Worm (Caenorhabditis elegans) whole organism, L4 larva: ENCODE data around the gene ZK418.13.

Experiments
- F10B5.3 ChIP-seq: sonication (generic microtip); optimal IDR thresholded peaks from 2 replicates; lab custom pipeline; 2016; ENCODE audit warnings: mild to moderate bottlenecking, missing genetic modification characterization, missing compliant biosample characterization
- Y5F2A.4 ChIP-seq: fragments of 200-800 bp; sonication (Bioruptor generic); optimal IDR thresholded peaks from 2 replicates; lab custom pipeline; 2018; ENCODE audit warnings: mild to moderate bottlenecking, missing genetic modification characterization, missing compliant biosample characterization
- aha-1 ChIP-seq: fragments of 150-350 bp; peaks from one replicate; lab custom pipeline; 2014; ENCODE audit warnings: missing biosample characterization, missing genetic modification characterization
- aly-2 ChIP-seq: sonication (generic microtip); optimal IDR thresholded peaks from 2 replicates; lab custom pipeline; 2018; ENCODE audit warnings: missing biosample characterization, missing genetic modification characterization
- arid-1 ChIP-seq: fragments of 200-800 bp; sonication (Bioruptor generic); conservative IDR thresholded peaks from 2 replicates; pipeline ENCODE4 v1.3.6; 2022; ENCODE audit warnings: missing genetic modification reagents, missing genetic modification characterization, missing compliant biosample characterization
- ceh-32 ChIP-seq: sonication (generic microtip); optimal IDR thresholded peaks from 2 replicates; lab custom pipeline; 2016; ENCODE audit warnings: mild to moderate bottlenecking, missing genetic modification characterization, missing compliant biosample characterization; ENCODE audit not compliant: poor library complexity
- cey-2 ChIP-seq: sonication (generic microtip); optimal IDR thresholded peaks from 3 replicates; lab custom pipeline; 2017; ENCODE audit warnings: missing genetic modification characterization, mild to moderate bottlenecking, missing compliant biosample characterization, antibody characterized with exemption, borderline replicate concordance; ENCODE audit not compliant: insufficient read depth
- daf-16 ChIP-seq, 3 experiments: sonication (generic microtip); optimal IDR thresholded peaks; 2 replicates each; lab custom pipeline; 2016 to 2017; ENCODE audit warnings: missing genetic modification characterization in 3 of 3, missing genetic modification reagents in 3 of 3, mild to moderate bottlenecking in 2 of 3, missing compliant biosample characterization in 2 of 3, missing biosample characterization in 1 of 3, moderate library complexity in 1 of 3
- daf-19 ChIP-seq: fragments of 200-800 bp; sonication (Bioruptor generic); conservative IDR thresholded peaks from 2 replicates; pipeline ENCODE4 v1.3.6; 2022; ENCODE audit warnings: missing genetic modification characterization, missing compliant biosample characterization
- daf-8 ChIP-seq: fragments of 200-800 bp; sonication (Bioruptor generic); IDR thresholded peaks from 2 replicates; pipeline ENCODE4 v1.3.6; 2022; ENCODE audit warnings: missing genetic modification characterization, missing compliant biosample characterization
- dpl-1 ChIP-seq: fragments of 150-350 bp; optimal IDR thresholded peaks from 2 replicates; lab custom pipeline; 2014; ENCODE audit warnings: missing biosample characterization, missing genetic modification reagents, missing genetic modification characterization
- dve-1 ChIP-seq: sonication (generic microtip); optimal IDR thresholded peaks from 2 replicates; lab custom pipeline; 2017; ENCODE audit warnings: antibody characterized with exemption, mild to moderate bottlenecking, missing genetic modification characterization, missing compliant biosample characterization; ENCODE audit not compliant: insufficient read depth
- egl-27 ChIP-seq: sonication (generic microtip); optimal IDR thresholded peaks from 3 replicates; lab custom pipeline; 2017; ENCODE audit warnings: missing biosample characterization, missing genetic modification reagents, missing genetic modification characterization
- fkh-10 ChIP-seq: fragments of 150-350 bp; optimal IDR thresholded peaks from 2 replicates; lab custom pipeline; 2014; ENCODE audit warnings: missing biosample characterization, missing genetic modification reagents, missing genetic modification characterization
- fos-1 ChIP-seq: fragments of 150-350 bp; optimal IDR thresholded peaks from 2 replicates; lab custom pipeline; 2014; ENCODE audit warnings: missing biosample characterization, missing genetic modification characterization
- gei-8 ChIP-seq: fragments of 200-800 bp; sonication (Bioruptor generic); optimal IDR thresholded peaks from 2 replicates; lab custom pipeline; 2018; ENCODE audit warnings: mild to moderate bottlenecking, missing genetic modification characterization, missing compliant biosample characterization
- hif-1 ChIP-seq, 2 experiments: sonication (generic microtip); optimal IDR thresholded peaks; 2 replicates each; lab custom pipeline; 2016 to 2017; ENCODE audit warnings: missing compliant biosample characterization in 2 of 2, missing genetic modification characterization in 2 of 2, missing genetic modification reagents in 2 of 2, missing genotype in 2 of 2, mild to moderate bottlenecking in 1 of 2
- hlh-11 ChIP-seq: fragments of 200-800 bp; sonication (Bioruptor generic); optimal IDR thresholded peaks from 2 replicates; lab custom pipeline; 2018; ENCODE audit warnings: mild to moderate bottlenecking, missing genetic modification characterization, missing compliant biosample characterization
- jun-1 ChIP-seq: fragments of 150-350 bp; optimal IDR thresholded peaks from 2 replicates; lab custom pipeline; 2014; ENCODE audit warnings: missing biosample characterization, missing genetic modification reagents, missing genetic modification characterization
- lin-38 ChIP-seq: fragments of 200-800 bp; sonication (Bioruptor generic); IDR thresholded peaks from 2 replicates; pipeline ENCODE4 v1.3.6; 2022; ENCODE audit warnings: missing genetic modification reagents, missing genetic modification characterization, missing compliant biosample characterization
- lsy-2 ChIP-seq, 2 experiments: fragments of 150-350 bp in 1 of 2; sonication (generic microtip) in 1 of 2; optimal IDR thresholded peaks; 2 replicates each; lab custom pipeline; 2014 to 2017; ENCODE audit warnings: missing biosample characterization in 2 of 2, missing genetic modification characterization in 2 of 2
- madf-5 ChIP-seq, 2 experiments: fragments of 200-800 bp; sonication (Bioruptor generic); IDR thresholded peaks; 2 replicates each; pipeline ENCODE4 v1.3.6; 2022; ENCODE audit warnings: missing compliant biosample characterization in 2 of 2, missing genetic modification characterization in 2 of 2
- mdt-29 ChIP-seq: fragments of 200-800 bp; sonication (Bioruptor generic); IDR thresholded peaks from 2 replicates; pipeline ENCODE4 v1.3.6; 2022; ENCODE audit warnings: missing genetic modification reagents, missing genetic modification characterization, missing compliant biosample characterization
- nhr-28 ChIP-seq: fragments of 150-350 bp; optimal IDR thresholded peaks from 2 replicates; lab custom pipeline; 2014; ENCODE audit warnings: missing biosample characterization, missing genetic modification characterization
- nhr-41 ChIP-seq: fragments of 200-800 bp; sonication (Bioruptor generic); IDR thresholded peaks from 2 replicates; pipeline ENCODE4 v1.3.6; 2022; ENCODE audit warnings: missing genetic modification reagents, missing genetic modification characterization, missing compliant biosample characterization
- nhr-77 ChIP-seq: fragments of 150-350 bp; optimal IDR thresholded peaks from 2 replicates; lab custom pipeline; 2014; ENCODE audit warnings: missing biosample characterization, missing genetic modification characterization
- pqm-1 ChIP-seq: sonication (generic microtip); optimal IDR thresholded peaks from 2 replicates; lab custom pipeline; 2017; ENCODE audit warnings: missing biosample characterization, missing genetic modification characterization
- set-16 ChIP-seq: fragments of 200-800 bp; sonication (Bioruptor generic); IDR thresholded peaks from 2 replicates; pipeline ENCODE4 v1.3.6; 2022; ENCODE audit warnings: missing genetic modification reagents, missing genetic modification characterization, missing compliant biosample characterization
- snpc-1.2 ChIP-seq: fragments of 200-800 bp; sonication (Bioruptor generic); IDR thresholded peaks from 2 replicates; pipeline ENCODE4 v1.3.6; 2022; ENCODE audit warnings: missing genetic modification reagents, missing genetic modification characterization, missing compliant biosample characterization
- spr-3 ChIP-seq: fragments of 200-800 bp; sonication (Bioruptor generic); optimal IDR thresholded peaks from 2 replicates; lab custom pipeline; 2018; ENCODE audit warnings: mild to moderate bottlenecking, missing genetic modification characterization, missing compliant biosample characterization
- tag-97 ChIP-seq: fragments of 200-800 bp; sonication (Bioruptor generic); IDR thresholded peaks from 2 replicates; pipeline ENCODE4 v1.3.6; 2022; ENCODE audit warnings: missing genetic modification characterization, missing compliant biosample characterization
- ztf-11 ChIP-seq: fragments of 150-350 bp; optimal IDR thresholded peaks from 2 replicates; lab custom pipeline; 2014; ENCODE audit warnings: missing biosample characterization, missing genetic modification characterization
- ztf-7 ChIP-seq: fragments of 150-350 bp; optimal IDR thresholded peaks from 2 replicates; lab custom pipeline; 2014; ENCODE audit warnings: missing biosample characterization, missing genetic modification characterization

The ZK418.13 gene

DNA sequence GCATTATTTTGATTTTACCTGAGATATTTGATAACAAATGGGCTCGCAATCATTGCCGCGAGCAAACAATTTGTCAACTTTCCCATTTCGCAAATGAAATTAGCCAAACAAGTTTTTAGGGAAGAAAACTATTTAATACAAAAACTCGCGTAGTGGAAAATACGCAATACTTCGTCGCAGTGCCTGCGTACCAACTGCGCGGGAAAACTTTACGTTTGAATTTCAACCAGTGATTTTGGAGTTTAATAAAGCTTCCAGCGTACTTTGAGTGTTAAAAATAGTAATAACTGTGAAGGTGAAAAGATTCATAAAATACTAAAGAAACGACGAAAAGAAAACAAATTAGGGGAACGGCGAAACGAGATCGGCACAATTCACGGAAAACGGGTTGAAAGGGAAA, 8.6 kb upstream of the ZK418.13 start, which contains the start of gene tofu-7:
tofu-7 (minus strand) TSS at position 111 of the 400 bp plus-strand sequence.
- TF ChIP-seq lin-38 (GFP tag; lab: Robert Waterston, UW) (peak; percentile 11; the same call in 1 of the 2 replicates), lsy-2 (tag; optimal IDR thresholded peaks at IDR 0.05; lab: Kevin White, UChicago) (no peak)

DNA sequence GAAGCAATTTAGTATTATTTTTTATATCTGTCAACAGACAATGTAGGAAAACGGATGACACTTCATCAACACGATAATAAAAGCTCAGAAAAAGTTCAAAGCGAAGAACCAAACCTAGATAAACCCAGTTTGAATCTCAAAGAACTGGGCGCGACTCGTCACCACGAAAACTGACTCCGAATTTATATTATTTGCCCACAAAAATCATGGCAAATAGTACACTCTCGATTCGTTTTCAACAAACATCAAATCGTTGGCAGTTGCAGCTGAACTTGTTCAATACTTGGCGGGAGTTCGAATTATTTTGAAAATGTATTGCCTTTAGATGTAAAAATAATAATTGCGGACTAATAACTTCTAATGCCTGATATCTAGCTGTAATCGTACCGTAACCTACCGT, 6.8 kb upstream of the ZK418.13 start:
- TF ChIP-seq cey-2 (tag; lab: Kevin White, UChicago) = no peak
- TF ChIP-seq madf-5 (GFP tag; IDR thresholded peaks at IDR 0.05; lab: Robert Waterston, UW) = no peak
- TF ChIP-seq dve-1 = no peak
- TF ChIP-seq ztf-7 (tag; lab: Kevin White, UChicago) = no peak
- no peak for TF ChIP-seq arid-1
- no peak for TF ChIP-seq snpc-1.2 (GFP tag; lab: Robert Waterston, UW)
- TF ChIP-seq set-16 (GFP tag; lab: Robert Waterston, UW) = no peak
- TF ChIP-seq ztf-11 (tag; lab: Kevin White, UChicago) = no peak
- no peak for TF ChIP-seq aly-2
- no peak for TF ChIP-seq ceh-32 (tag; lab: Kevin White, UChicago)
- TF ChIP-seq jun-1 (tag; lab: Kevin White, UChicago) = no peak
- no peak for TF ChIP-seq hlh-11 (tag; lab: Kevin White, UChicago)
- TF ChIP-seq egl-27 (tag; lab: Kevin White, UChicago) = no peak
- no peak for TF ChIP-seq F10B5.3 (tag; lab: Kevin White, UChicago)

DNA sequence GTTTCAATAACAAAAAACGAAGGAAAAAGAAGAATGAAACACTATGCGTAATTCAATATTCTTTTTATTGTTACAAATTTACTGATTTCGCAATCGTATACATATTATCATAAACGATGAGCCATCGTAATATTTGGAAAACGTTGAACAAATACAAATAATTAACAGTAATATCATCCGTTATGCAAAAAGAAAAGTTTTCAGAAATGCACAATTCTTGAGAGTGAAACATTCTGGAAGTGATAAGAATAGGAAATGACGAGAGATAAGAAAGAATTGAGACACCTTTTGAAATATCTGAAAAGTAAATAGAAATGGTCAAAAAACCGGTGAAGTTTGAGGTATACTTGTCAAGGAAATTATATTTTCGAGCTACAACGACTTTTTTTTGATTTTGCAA, 5.2 kb upstream of the ZK418.13 start:
- TF ChIP-seq mdt-29 = no peak
- no peak for TF ChIP-seq daf-16 (GFP tag; optimal IDR thresholded peaks at IDR 0.05; lab: Kevin White, UChicago)
- TF ChIP-seq daf-16 (tag; optimal IDR thresholded peaks at IDR 0.05; lab: Kevin White, UChicago) = peak; percentile 33
- no peak for TF ChIP-seq tag-97 (GFP tag; lab: Robert Waterston, UW)
- TF ChIP-seq aha-1 (tag; lab: Kevin White, UChicago) = no peak
- TF ChIP-seq hif-1 (tag; optimal IDR thresholded peaks at IDR 0.05; lab: Kevin White, UChicago) = no peak
- TF ChIP-seq ztf-7 (tag; lab: Kevin White, UChicago) = peak; percentile 6
- TF ChIP-seq spr-3 (GFP tag; lab: Kevin White, UChicago) = no peak
- peak; percentile 33 for TF ChIP-seq nhr-28 (tag; lab: Kevin White, UChicago)
- TF ChIP-seq nhr-77 (tag; lab: Kevin White, UChicago) = peak; percentile 10
- TF ChIP-seq set-16 (GFP tag; lab: Robert Waterston, UW) = no peak
- no peak for TF ChIP-seq Y5F2A.4 (GFP tag; lab: Kevin White, UChicago)
- TF ChIP-seq pqm-1 (tag; lab: Kevin White, UChicago) = peak; percentile 65
- TF ChIP-seq daf-8 (GFP tag; lab: Robert Waterston, UW) = no peak
- TF ChIP-seq jun-1 (tag; lab: Kevin White, UChicago) = no peak
- no peak for TF ChIP-seq egl-27 (tag; lab: Kevin White, UChicago)
- TF ChIP-seq fos-1 (tag; lab: Kevin White, UChicago) = no peak
- TF ChIP-seq, all 104 proteins: peak for 5

DNA sequence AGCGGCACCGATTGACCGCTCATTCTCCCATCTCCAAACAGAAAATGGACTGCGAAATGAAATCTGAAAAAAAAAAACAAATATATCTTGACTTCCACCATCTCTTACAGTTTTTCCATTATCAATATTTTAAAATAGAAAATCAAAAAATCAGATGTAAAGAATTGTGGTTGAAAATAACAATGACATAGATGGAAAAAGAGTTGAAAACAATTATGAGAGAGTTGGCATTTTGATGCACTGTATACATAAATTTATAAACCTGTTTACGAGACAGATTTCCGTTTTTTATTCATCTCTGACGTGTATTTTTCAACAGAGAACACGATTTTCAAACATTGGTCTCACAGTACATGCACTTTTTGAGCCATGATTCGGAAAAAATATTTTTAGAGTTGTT, 4.4 kb upstream of the ZK418.13 start, which contains the start of gene ZK418.7:
ZK418.7 (minus strand) TSS at position 101 of the 400 bp plus-strand sequence.
- TF ChIP-seq aha-1 (tag; lab: Kevin White, UChicago) (no peak), daf-16 (GFP tag; optimal IDR thresholded peaks at IDR 0.05; lab: Kevin White, UChicago) (no peak), daf-16 (tag; optimal IDR thresholded peaks at IDR 0.05; lab: Kevin White, UChicago) (no peak), daf-19 (GFP tag; lab: Robert Waterston, UW) (no peak), lin-38 (GFP tag; lab: Robert Waterston, UW) (no peak), set-16 (GFP tag; lab: Robert Waterston, UW) (no peak), nhr-41 (GFP tag; lab: Robert Waterston, UW) (no peak), pqm-1 (tag; lab: Kevin White, UChicago) (no peak), snpc-1.2 (GFP tag; lab: Robert Waterston, UW) (no peak), fkh-10 (GFP tag; lab: Kevin White, UChicago) (no peak), nhr-28 (tag; lab: Kevin White, UChicago) (no peak), gei-8 (no peak), dpl-1 (GFP tag; lab: Kevin White, UChicago) (no peak)
